Worm (Caenorhabditis elegans): ENCODE data around the gene sru-6.

DNA sequence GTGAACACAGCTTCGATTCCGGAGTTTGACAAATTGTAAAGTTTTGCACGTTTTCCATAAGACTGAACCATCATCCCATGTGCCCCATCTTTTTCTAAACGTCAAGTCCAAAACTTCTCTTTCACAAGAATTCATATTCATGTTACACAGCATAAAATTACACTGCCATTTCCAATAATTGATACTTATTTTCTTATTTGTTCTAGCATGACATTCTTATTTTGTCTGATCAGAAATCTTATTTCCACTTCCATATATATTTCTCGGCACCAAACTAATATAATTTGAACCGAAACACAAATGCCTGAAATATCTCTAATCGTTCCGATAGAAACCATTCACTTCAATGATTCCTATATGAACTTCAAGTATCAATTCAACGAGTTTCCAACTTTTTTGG, 4.4 kb upstream of the sru-6 start, which contains the start of gene sru-2:
- TF ChIP-seq him-1 (tag; optimal IDR thresholded peaks at IDR 0.05) (no peak), W03F9.2 (tag; optimal IDR thresholded peaks at IDR 0.05) (no peak), dao-5 (tag; optimal IDR thresholded peaks at IDR 0.05) (no peak)
